Fruit fly (Drosophila melanogaster) whole organism: ENCODE data around the gene Six4.

Experiments used
- CG8478 ChIP-seq: fragments of >200 bp; optimal IDR thresholded peaks from 2 replicates; lab custom pipeline; 2018; ENCODE audit warnings: inconsistent platforms
- Dll ChIP-seq: fragments of >200 bp; optimal IDR thresholded peaks from 2 replicates; lab custom pipeline; 2017
- EcR ChIP-seq, 2 experiments: fragments of >200 bp; optimal IDR thresholded peaks; 2 replicates each; lab custom pipeline; 2017; ENCODE audit warnings: missing biosample characterization in 2 of 2, missing genetic modification characterization in 2 of 2, missing genetic modification reagents in 2 of 2
- pan ChIP-seq: fragments of >200 bp; optimal IDR thresholded peaks from 2 replicates; lab custom pipeline; 2017
- psq ChIP-seq: fragments of >200 bp; optimal IDR thresholded peaks from 2 replicates; lab custom pipeline; 2017
- usp ChIP-seq: fragments of >200 bp; optimal IDR thresholded peaks from 2 replicates; lab custom pipeline; 2017; ENCODE audit warnings: missing biosample characterization, missing genetic modification characterization, mixed read lengths

- no peak for TF ChIP-seq psq (lab: Kevin White, UChicago)
- no peak for TF ChIP-seq EcR (GFP tag; optimal IDR thresholded peaks at IDR 0.05; lab: Kevin White, UChicago)
- no peak for TF ChIP-seq Dll (lab: Kevin White, UChicago)
- no peak for TF ChIP-seq pan
- no peak for TF ChIP-seq usp (GFP tag; lab: Kevin White, UChicago)
- no peak for TF ChIP-seq CG8478 (lab: Kevin White, UChicago)
These were observed 42.2 kb downstream of the Six4 start for dm6 chr3L:20750391-20750790.
